Worm (Caenorhabditis elegans) whole organism, L1 larva: ENCODE data around the gene lec-10.

Experiments
- C04F5.9 ChIP-seq: sonication (generic microtip); optimal IDR thresholded peaks from 2 replicates; lab custom pipeline; 2016; ENCODE audit warnings: missing genetic modification characterization, missing compliant biosample characterization
- C16A3.4 ChIP-seq: fragments of 150-350 bp; optimal IDR thresholded peaks from 2 replicates; lab custom pipeline; 2014; ENCODE audit warnings: missing biosample characterization, missing genetic modification characterization
- F16B12.6 ChIP-seq: fragments of 150-350 bp; optimal IDR thresholded peaks from 2 replicates; lab custom pipeline; 2014; ENCODE audit warnings: missing biosample characterization, missing genetic modification characterization
- aha-1 ChIP-seq: fragments of 150-350 bp; optimal IDR thresholded peaks from 2 replicates; lab custom pipeline; 2014; ENCODE audit warnings: missing biosample characterization, missing genetic modification characterization
- aly-2 ChIP-seq: fragments of 150-350 bp; optimal IDR thresholded peaks from 2 replicates; lab custom pipeline; 2014; ENCODE audit warnings: missing biosample characterization, missing genetic modification characterization
- ama-1 ChIP-seq: fragments of 150-350 bp; optimal IDR thresholded peaks from 2 replicates; lab custom pipeline; 2014
- blmp-1 ChIP-seq: fragments of 150-350 bp; optimal IDR thresholded peaks from 2 replicates; lab custom pipeline; 2014; ENCODE audit warnings: missing biosample characterization, missing genetic modification characterization
- ceh-82 ChIP-seq, 3 experiments: fragments of 150-350 bp in 1 of 3; sonication (generic microtip) in 2 of 3; optimal IDR thresholded peaks; 2 replicates each; lab custom pipeline; 2014 to 2017; ENCODE audit warnings: missing biosample characterization in 3 of 3, missing genetic modification characterization in 3 of 3
- dpl-1 ChIP-seq, 3 experiments: fragments of 150-350 bp in 2 of 3; sonication (generic microtip) in 1 of 3; optimal IDR thresholded peaks; 2 replicates each; lab custom pipeline; 2014 to 2017; ENCODE audit warnings: missing biosample characterization in 3 of 3, missing genetic modification characterization in 3 of 3, missing genetic modification reagents in 3 of 3
- efl-1 ChIP-seq, 4 experiments: fragments of 150-350 bp; optimal IDR thresholded peaks in 3 of 4; peaks in 1 of 4; 1 replicate in 1 of 4; 2 replicates in 3 of 4; lab custom pipeline; 2014; ENCODE audit warnings: missing biosample characterization in 2 of 4, missing genetic modification characterization in 2 of 4, missing genetic modification reagents in 2 of 4
- elt-3 ChIP-seq, 6 experiments: fragments of 150-350 bp in 1 of 6; sonication (generic microtip); optimal IDR thresholded peaks; 2 replicates each; lab custom pipeline; 2017 to 2018; ENCODE audit warnings: missing biosample characterization in 6 of 6, missing genetic modification characterization in 6 of 6, inconsistent platforms in 1 of 6
- fkh-10 ChIP-seq: sonication (generic microtip); optimal IDR thresholded peaks from 2 replicates; lab custom pipeline; 2017; ENCODE audit warnings: missing biosample characterization, missing genetic modification reagents, missing genetic modification characterization
- fkh-8 ChIP-seq: sonication (generic microtip); optimal IDR thresholded peaks from 2 replicates; lab custom pipeline; 2016; ENCODE audit warnings: mild to moderate bottlenecking, missing genetic modification characterization, missing compliant biosample characterization
- fos-1 ChIP-seq: fragments of 150-350 bp; optimal IDR thresholded peaks from 2 replicates; lab custom pipeline; 2014; ENCODE audit warnings: missing biosample characterization, missing genetic modification characterization
- grh-1 ChIP-seq: fragments of 200-800 bp; sonication (Bioruptor generic); IDR thresholded peaks from 2 replicates; pipeline ENCODE4 v1.3.6; 2022; ENCODE audit warnings: missing genetic modification reagents, missing genetic modification characterization, missing compliant biosample characterization
- hlh-4 ChIP-seq: sonication (generic microtip); optimal IDR thresholded peaks from 2 replicates; lab custom pipeline; 2016; ENCODE audit warnings: mild to moderate bottlenecking, missing genetic modification characterization, missing compliant biosample characterization
- irx-1 ChIP-seq: sonication (generic microtip); optimal IDR thresholded peaks from 2 replicates; lab custom pipeline; 2016; ENCODE audit warnings: missing genetic modification characterization, missing compliant biosample characterization
- jun-1 ChIP-seq: fragments of 150-350 bp; optimal IDR thresholded peaks from 2 replicates; lab custom pipeline; 2014; ENCODE audit warnings: missing biosample characterization, missing genetic modification reagents, missing genetic modification characterization
- lin-14 ChIP-seq: fragments of 200-800 bp; sonication (Bioruptor generic); optimal IDR thresholded peaks from 2 replicates; lab custom pipeline; 2018; ENCODE audit warnings: mild to moderate bottlenecking, missing genetic modification characterization, moderate library complexity, missing compliant biosample characterization
- lin-35 ChIP-seq, 2 experiments: fragments of 150-350 bp; optimal IDR thresholded peaks; 2 replicates each; lab custom pipeline; 2014; ENCODE audit warnings: missing biosample characterization in 2 of 2, missing genetic modification characterization in 2 of 2, missing genetic modification reagents in 2 of 2
- lin-39 ChIP-seq: fragments of 150-350 bp; optimal IDR thresholded peaks from 2 replicates; lab custom pipeline; 2014; ENCODE audit warnings: missing biosample characterization, missing genetic modification reagents, missing genetic modification characterization
- lir-3 ChIP-seq: sonication (generic microtip); optimal IDR thresholded peaks from 2 replicates; lab custom pipeline; 2016; ENCODE audit warnings: mild to moderate bottlenecking, missing genetic modification characterization, moderate library complexity, missing compliant biosample characterization; ENCODE audit not compliant: poor library complexity
- nhr-19 ChIP-seq: fragments of 200-800 bp; sonication (Bioruptor generic); conservative IDR thresholded peaks from 2 replicates; pipeline ENCODE4 v1.3.6; 2022; ENCODE audit warnings: missing genetic modification characterization, missing compliant biosample characterization
- nhr-28 ChIP-seq: fragments of 150-350 bp; optimal IDR thresholded peaks from 2 replicates; lab custom pipeline; 2014; ENCODE audit warnings: missing biosample characterization, missing genetic modification characterization
- nhr-47 ChIP-seq: sonication (generic microtip); optimal IDR thresholded peaks from 2 replicates; lab custom pipeline; 2016; ENCODE audit warnings: mild to moderate bottlenecking, missing genetic modification characterization, moderate library complexity, missing compliant biosample characterization
- nhr-71 ChIP-seq: sonication (generic microtip); optimal IDR thresholded peaks from 2 replicates; lab custom pipeline; 2016; ENCODE audit warnings: mild to moderate bottlenecking, missing genetic modification characterization, moderate library complexity, missing compliant biosample characterization
- nhr-84 ChIP-seq: sonication (generic microtip); optimal IDR thresholded peaks from 2 replicates; lab custom pipeline; 2017; ENCODE audit warnings: missing biosample characterization, missing genetic modification characterization
- nhr-85 ChIP-seq: sonication (generic microtip); peaks from one replicate; lab custom pipeline; 2016; ENCODE audit warnings: missing genetic modification characterization, inconsistent platforms, missing compliant biosample characterization
- nhr-90 ChIP-seq: sonication (generic microtip); optimal IDR thresholded peaks from 2 replicates; lab custom pipeline; 2016; ENCODE audit warnings: mild to moderate bottlenecking, missing genetic modification characterization, missing compliant biosample characterization; ENCODE audit not compliant: poor library complexity
- pax-3 ChIP-seq: fragments of 200-800 bp; sonication (Bioruptor generic); optimal IDR thresholded peaks from 2 replicates; lab custom pipeline; 2018; ENCODE audit warnings: mild to moderate bottlenecking, missing genetic modification characterization, moderate library complexity, missing compliant biosample characterization
- rnt-1 ChIP-seq: sonication (generic microtip); optimal IDR thresholded peaks from 2 replicates; lab custom pipeline; 2016; ENCODE audit warnings: mild to moderate bottlenecking, missing genetic modification characterization, moderate library complexity, missing compliant biosample characterization
- skn-1 ChIP-seq: fragments of 150-350 bp; optimal IDR thresholded peaks from 2 replicates; lab custom pipeline; 2014; ENCODE audit warnings: missing biosample characterization, missing genetic modification characterization
- snpc-4 ChIP-seq: fragments of 150-350 bp; optimal IDR thresholded peaks from 2 replicates; lab custom pipeline; 2014; ENCODE audit warnings: missing biosample characterization, missing genetic modification characterization
- snu-23 ChIP-seq: sonication (generic microtip); optimal IDR thresholded peaks from 2 replicates; lab custom pipeline; 2016; ENCODE audit warnings: missing genetic modification characterization, missing compliant biosample characterization
- swsn-7 ChIP-seq: sonication (generic microtip); optimal IDR thresholded peaks from 2 replicates; lab custom pipeline; 2016; ENCODE audit warnings: missing genetic modification characterization, missing compliant biosample characterization
- unc-30 ChIP-seq: sonication (generic microtip); optimal IDR thresholded peaks from 2 replicates; lab custom pipeline; 2017; ENCODE audit warnings: missing biosample characterization, missing genetic modification characterization
- zag-1 ChIP-seq: fragments of 150-350 bp; optimal IDR thresholded peaks from 2 replicates; lab custom pipeline; 2014; ENCODE audit warnings: missing biosample characterization, missing genetic modification characterization
- zip-4 ChIP-seq: fragments of 200-800 bp; sonication (Bioruptor generic); optimal IDR thresholded peaks from 2 replicates; lab custom pipeline; 2018; ENCODE audit warnings: mild to moderate bottlenecking, missing genetic modification characterization, moderate library complexity, missing compliant biosample characterization
- ztf-11 ChIP-seq, 2 experiments: sonication (generic microtip); optimal IDR thresholded peaks; 2 replicates each; lab custom pipeline; 2016 to 2017; ENCODE audit warnings: missing genetic modification characterization in 2 of 2, missing biosample characterization in 1 of 2, missing compliant biosample characterization in 1 of 2
- ztf-4 ChIP-seq: fragments of 150-350 bp; optimal IDR thresholded peaks from 2 replicates; lab custom pipeline; 2014; ENCODE audit warnings: missing biosample characterization, missing genetic modification characterization

lec-10 gene

DNA sequence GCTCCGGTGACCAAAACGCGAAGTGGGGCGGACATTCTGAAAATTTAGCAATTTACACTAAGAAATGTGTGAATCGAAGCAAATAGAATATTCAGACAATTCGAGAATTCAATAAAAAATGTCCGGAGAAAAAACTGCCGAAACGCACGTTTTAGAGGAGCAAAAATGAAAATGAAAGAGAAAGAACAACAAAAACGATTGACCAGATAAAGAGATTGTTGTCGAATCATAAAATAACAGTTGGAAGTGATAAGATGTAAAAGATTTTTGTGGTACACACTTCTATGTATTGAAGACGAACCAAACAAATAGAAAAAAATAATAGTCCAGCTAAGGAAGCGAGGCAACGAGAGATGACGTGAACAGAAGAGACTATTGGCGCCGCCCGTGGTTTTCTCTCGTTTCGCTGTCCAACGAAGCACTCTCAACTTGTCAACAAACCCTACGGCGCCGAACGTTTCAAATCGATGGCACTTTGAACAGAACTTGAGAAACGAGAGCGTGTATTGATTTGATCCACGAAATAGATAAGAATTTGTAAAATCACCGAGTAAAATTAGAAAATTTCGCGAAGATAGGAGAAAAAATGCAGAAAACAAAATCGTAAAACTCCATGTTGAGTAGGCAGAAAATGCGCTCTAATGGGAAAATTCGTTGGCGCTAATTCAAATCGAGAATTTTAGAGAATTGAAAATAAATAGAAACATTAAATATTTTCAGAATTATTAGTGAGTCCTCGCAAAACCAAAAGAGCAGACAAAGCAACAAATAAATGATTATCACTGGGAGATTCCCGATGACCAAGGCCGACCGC, 27.8 kb upstream of the lec-10 start, which contains the start of gene mdh-1 (continued):
- TF ChIP-seq hlh-4 (tag; lab: Kevin White, UChicago): no peak
- no peak for TF ChIP-seq jun-1 (tag; lab: Kevin White, UChicago)
- TF ChIP-seq snu-23 (GFP tag; lab: Kevin White, UChicago): no peak
- no peak for TF ChIP-seq C16A3.4 (tag; lab: Kevin White, UChicago)
- TF ChIP-seq F16B12.6 (tag; lab: Kevin White, UChicago): no peak
- peak; percentile 58 for TF ChIP-seq lin-14 (GFP tag; lab: Kevin White, UChicago)
- TF ChIP-seq dpl-1 (GFP tag; optimal IDR thresholded peaks at IDR 0.05; lab: Kevin White, UChicago): peak; percentile 44 to 79 (median 53)
- no peak for TF ChIP-seq zip-4
- TF ChIP-seq aha-1 (tag; lab: Kevin White, UChicago): no peak
- no peak for TF ChIP-seq nhr-28 (tag; lab: Kevin White, UChicago)
- TF ChIP-seq snpc-4 (tag; lab: Kevin White, UChicago): no peak

DNA sequence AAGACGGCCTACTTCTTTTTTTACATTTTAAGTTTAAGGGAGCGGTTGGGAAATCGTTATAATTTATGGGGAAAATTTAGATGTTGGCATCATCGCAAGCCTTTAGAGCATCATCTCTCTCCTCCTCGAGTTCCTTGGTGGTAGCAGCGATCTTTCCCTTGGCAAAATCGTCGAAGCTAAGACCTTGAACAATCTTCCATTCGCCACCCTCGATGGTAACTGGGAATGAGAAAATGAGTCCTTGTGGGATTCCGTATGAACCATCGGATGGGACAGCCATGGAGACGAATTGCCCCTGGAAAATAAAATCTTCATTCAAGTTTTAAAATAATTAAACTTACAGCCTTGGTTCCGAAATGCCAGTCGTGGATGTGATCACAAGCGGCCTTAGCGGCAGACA, 26.4 kb upstream of the lec-10 start:
- no peak for TF ChIP-seq lir-3 (tag; lab: Kevin White, UChicago)
- no peak for TF ChIP-seq lin-39 (tag; lab: Kevin White, UChicago)
- no peak for TF ChIP-seq irx-1 (tag; lab: Kevin White, UChicago)
- no peak for TF ChIP-seq zag-1 (tag; lab: Kevin White, UChicago)
- TF ChIP-seq pax-3 (tag; lab: Kevin White, UChicago): no peak
- TF ChIP-seq dpl-1 (GFP tag; optimal IDR thresholded peaks at IDR 0.05; lab: Kevin White, UChicago): no peak
- no peak for TF ChIP-seq nhr-28 (tag; lab: Kevin White, UChicago)
- no peak for TF ChIP-seq nhr-84 (tag; lab: Kevin White, UChicago)
- TF ChIP-seq fkh-8 (tag; lab: Kevin White, UChicago): no peak
- TF ChIP-seq ztf-11 (tag; optimal IDR thresholded peaks at IDR 0.05; lab: Kevin White, UChicago): no peak

DNA sequence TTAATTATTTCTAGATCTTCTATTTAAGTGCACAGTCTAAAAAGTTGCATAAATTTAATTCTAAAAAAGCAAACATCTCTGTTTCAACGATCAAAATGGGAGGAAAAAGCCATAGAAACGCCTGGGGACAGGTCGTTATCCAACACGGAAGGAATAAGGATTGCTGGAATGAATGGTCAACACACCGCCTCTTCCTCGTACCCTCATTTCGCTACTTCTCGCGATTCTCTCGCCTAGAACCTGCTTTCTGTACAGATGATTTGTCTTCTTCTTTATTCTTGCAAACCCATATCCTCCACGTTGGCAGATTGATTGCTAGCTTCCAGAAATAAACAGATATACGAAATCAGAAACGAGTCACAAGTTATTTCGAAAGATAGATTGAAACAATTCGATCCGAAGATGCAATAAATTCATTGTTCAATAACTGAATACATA, 26.0 kb upstream of the lec-10 start, which contains the start of gene dpy-11:
Gene dpy-11 (minus strand): TSS at position 354 of the 438 bp plus-strand sequence.
- TF ChIP-seq ceh-82 (tag; optimal IDR thresholded peaks at IDR 0.05; lab: Kevin White, UChicago): peak in 1 of 3 experiments; percentile 11
- TF ChIP-seq jun-1 (tag; lab: Kevin White, UChicago): no peak
- TF ChIP-seq elt-3 (tag; optimal IDR thresholded peaks at IDR 0.05; lab: Kevin White, UChicago): peak in 2 of 6 experiments; percentile 12 to 43
- peak; percentile 44 for TF ChIP-seq nhr-90
- peak; percentile 23 for TF ChIP-seq rnt-1 (tag; lab: Kevin White, UChicago)
- TF ChIP-seq nhr-47 (tag; lab: Kevin White, UChicago): peak; percentile 13
- no peak for TF ChIP-seq skn-1 (tag; lab: Kevin White, UChicago)
- TF ChIP-seq nhr-71 (tag; lab: Kevin White, UChicago): peak; percentile 64
- no peak for TF ChIP-seq zip-4
- TF ChIP-seq efl-1 (optimal IDR thresholded peaks at IDR 0.05; lab: Kevin White, UChicago): no peak
- peak in 1 of 2 experiments; percentile 89 for TF ChIP-seq efl-1 (GFP tag; optimal IDR thresholded peaks at IDR 0.05 in 1 of 2; lab: Kevin White, UChicago)
- TF ChIP-seq C04F5.9 (tag; lab: Kevin White, UChicago): no peak
- TF ChIP-seq lin-35 (GFP tag; optimal IDR thresholded peaks at IDR 0.05; lab: Kevin White, UChicago): peak in 1 of 2 experiments; percentile 12
- TF ChIP-seq fkh-10 (GFP tag; lab: Kevin White, UChicago): no peak
- TF ChIP-seq blmp-1 (tag; lab: Kevin White, UChicago): peak; percentile 38
- peak; percentile 24 for TF ChIP-seq swsn-7 (tag; lab: Kevin White, UChicago)
- TF ChIP-seq ztf-4 (tag; lab: Kevin White, UChicago): peak; percentile 60
- TF ChIP-seq lir-3 (tag; lab: Kevin White, UChicago): peak; percentile 30
- peak; percentile 92 for TF ChIP-seq ama-1 (lab: Kevin White, UChicago)
- TF ChIP-seq aly-2 (tag; lab: Kevin White, UChicago): peak; percentile 77
- 0 out of 2 replicates have a peak, but pooled peaks have one; percentile 33 for TF ChIP-seq grh-1 (GFP tag; lab: Robert Waterston, UW)
- TF ChIP-seq nhr-19 (GFP tag; lab: Robert Waterston, UW): peak; percentile 44; the same call in 1 of the 2 replicates
- TF ChIP-seq fos-1 (tag; lab: Kevin White, UChicago): no peak
- peak; percentile 65 for TF ChIP-seq snu-23 (GFP tag; lab: Kevin White, UChicago)
- TF ChIP-seq unc-30 (tag; lab: Kevin White, UChicago): no peak
- TF ChIP-seq nhr-85: peak; percentile 70
- TF ChIP-seq lin-14 (GFP tag; lab: Kevin White, UChicago): peak; percentile 39
